Fruit fly (Drosophila melanogaster) whole organism: ENCODE measurements around the gene CG42780.
A peak's percentile ranks its signal among the peaks of the same experiment; 100 is the strongest.

Experiments
- EcR ChIP-seq, 2 experiments: fragments of >200 bp; optimal IDR thresholded peaks; 2 replicates each; lab custom pipeline; 2017; ENCODE audit warnings: missing biosample characterization in 2 of 2, missing genetic modification characterization in 2 of 2, missing genetic modification reagents in 2 of 2
- pan ChIP-seq: fragments of >200 bp; optimal IDR thresholded peaks from 2 replicates; lab custom pipeline; 2017
- psq ChIP-seq: fragments of >200 bp; optimal IDR thresholded peaks from 2 replicates; lab custom pipeline; 2017
- usp ChIP-seq: fragments of >200 bp; optimal IDR thresholded peaks from 2 replicates; lab custom pipeline; 2017; ENCODE audit warnings: missing biosample characterization, missing genetic modification characterization, mixed read lengths

DNA sequence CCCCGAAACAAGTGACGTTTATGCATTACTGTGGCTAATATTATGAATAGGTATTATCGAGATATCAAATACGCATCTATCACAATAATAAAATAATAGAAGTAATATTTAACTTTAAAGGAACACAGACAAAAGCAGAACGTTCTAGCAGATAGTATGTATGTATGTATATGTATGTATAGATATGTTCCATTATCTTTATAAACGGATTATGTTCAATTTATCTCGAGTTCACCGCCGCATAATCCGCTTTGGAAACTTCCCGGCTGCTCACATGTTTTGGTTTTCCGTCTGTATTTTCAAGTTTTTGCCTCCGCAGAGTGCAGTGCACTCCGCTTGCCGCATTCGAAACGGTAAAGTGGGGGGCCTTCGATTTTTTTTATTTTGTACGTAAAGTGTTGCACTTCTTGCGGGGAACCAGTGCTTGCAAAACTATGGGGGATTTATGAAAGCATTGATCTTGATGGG, 3.6 kb upstream of the CG42780 start:
- TF ChIP-seq usp (GFP tag; lab: Kevin White, UChicago) (no peak), psq (no peak), EcR (GFP tag; optimal IDR thresholded peaks at IDR 0.05; lab: Kevin White, UChicago) (peak; percentile 11 to 70), pan (lab: Kevin White, UChicago) (no peak)
